Fruit fly (Drosophila melanogaster) S2 (cell line): Measurements from ENCODE around the gene RNF220.

ENCODE experiments used
- CG8478 ChIP-seq: fragments of >200 bp; optimal IDR thresholded peaks from 2 replicates; lab custom pipeline; 2018
- CTCF ChIP-seq, 2 experiments: fragments of >200 bp; optimal IDR thresholded peaks; 2 replicates each; lab custom pipeline; 2018

- TF ChIP-seq CTCF (optimal IDR thresholded peaks at IDR 0.05; lab: Kevin White, UChicago) (no peak), CG8478 (lab: Kevin White, UChicago) (no peak)
Measured at dm6 chr3R:22727857-22728256, 1.6 kb upstream of the RNF220 start.
